Fruit fly (Drosophila melanogaster): ENCODE results near the gene CG8565.

CG8565 gene

DNA sequence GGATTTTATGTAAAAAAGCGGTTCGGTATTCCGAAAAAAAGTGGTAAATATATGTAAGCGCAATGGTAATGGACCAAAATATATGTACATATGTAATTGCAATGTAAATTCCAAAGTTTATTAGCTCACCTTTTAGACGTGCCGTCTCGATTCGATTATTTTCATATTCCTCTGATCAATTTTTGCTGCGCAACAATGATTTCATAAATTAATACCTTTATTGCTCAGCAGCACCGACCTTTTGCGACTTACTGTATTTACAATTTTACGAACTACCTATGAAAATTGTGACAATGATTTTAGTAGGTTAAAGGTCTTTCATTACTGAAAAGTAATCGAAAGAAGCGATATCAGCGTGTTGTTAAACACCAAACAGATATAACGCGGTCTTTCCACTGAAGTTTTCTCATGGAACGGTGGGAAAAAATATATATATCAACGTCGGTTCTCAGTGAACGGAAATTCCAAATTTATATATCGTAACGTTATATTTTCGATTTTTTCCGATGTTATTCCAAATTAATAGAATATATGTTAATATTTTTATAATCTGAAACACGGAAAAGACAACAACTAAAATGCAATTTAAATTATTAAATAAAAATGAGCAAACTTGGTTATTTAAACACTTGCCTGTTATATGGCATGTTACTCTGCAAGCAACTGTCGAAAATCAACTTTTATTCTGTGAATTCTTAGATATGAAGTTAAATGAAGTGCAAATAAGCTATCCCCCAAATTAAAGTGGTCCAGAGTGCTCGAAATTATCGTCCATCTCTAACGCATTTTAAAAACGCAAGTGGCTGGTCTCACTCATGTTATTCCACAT, 52.4 kb downstream of the CG8565 start, which contains the start of the genes MSBP and CG15916 (continued):
- TF ChIP-seq OdsH (GFP tag; optimal IDR thresholded peaks at IDR 0.05) (peak; percentile 54), net (GFP tag; optimal IDR thresholded peaks at IDR 0.05) (no peak), fd59A (GFP tag; optimal IDR thresholded peaks at IDR 0.05) (peak; percentile 29), fkh (GFP tag; optimal IDR thresholded peaks at IDR 0.05) (no peak), CG6163 (GFP tag; IDR thresholded peaks at IDR 0.05) (no peak), CG6854 (GFP tag; optimal IDR thresholded peaks at IDR 0.05) (no peak), CG31627 (GFP tag; optimal IDR thresholded peaks at IDR 0.05) (peak; percentile 26), Lpt (GFP tag; optimal IDR thresholded peaks at IDR 0.05) (peak; percentile 3), esn (GFP tag; optimal IDR thresholded peaks at IDR 0.05) (peak; percentile 28)
